Fruit fly (Drosophila melanogaster): ENCODE measurements around the gene Ack.

dm6 chr3L:4073755-4074154 is 34.2 kb upstream of the Ack start, which contains the start of gene Faa:
- TF ChIP-seq CTCF (optimal IDR thresholded peaks at IDR 0.05): no peak
- no peak for TF ChIP-seq CG8478 (optimal IDR thresholded peaks at IDR 0.05)

All from S2 (cell line).